Worm (Caenorhabditis elegans) whole organism, young adult: ENCODE measurements around the gene bus-4.

Experiments
- C06A6.2 ChIP-seq: fragments of 200-800 bp; sonication (Bioruptor generic); conservative IDR thresholded peaks from 2 replicates; pipeline ENCODE4 v1.3.6; 2022; ENCODE audit warnings: missing genetic modification characterization, missing compliant biosample characterization
- F22D6.2 ChIP-seq: sonication (generic microtip); optimal IDR thresholded peaks from 2 replicates; lab custom pipeline; 2016; ENCODE audit warnings: mild to moderate bottlenecking, missing genetic modification characterization, missing compliant biosample characterization
- F33H1.4 ChIP-seq: fragments of 200-800 bp; sonication (Bioruptor generic); IDR thresholded peaks from 2 replicates; pipeline ENCODE4 v1.3.6; 2022; ENCODE audit warnings: missing genetic modification reagents, missing genetic modification characterization, missing compliant biosample characterization
- F37B4.10 ChIP-seq: fragments of 200-800 bp; sonication (Bioruptor generic); IDR thresholded peaks from 2 replicates; pipeline ENCODE4 v1.3.6; 2022; ENCODE audit warnings: missing genetic modification characterization, missing compliant biosample characterization
- F49E8.2 ChIP-seq: sonication (generic microtip); optimal IDR thresholded peaks from 3 replicates; lab custom pipeline; 2017; ENCODE audit warnings: missing genetic modification characterization, mild to moderate bottlenecking, missing compliant biosample characterization, antibody characterized with exemption, moderate library complexity; ENCODE audit not compliant: insufficient read depth
- F55B11.4 ChIP-seq: sonication (generic microtip); optimal IDR thresholded peaks from 2 replicates; lab custom pipeline; 2016; ENCODE audit warnings: missing compliant biosample characterization, missing genetic modification characterization, borderline replicate concordance; ENCODE audit not compliant: insufficient read depth
- Y67H2A.10 ChIP-seq: fragments of 200-800 bp; sonication (Bioruptor generic); conservative IDR thresholded peaks from 2 replicates; pipeline ENCODE4 v1.3.6; 2022; ENCODE audit warnings: missing genetic modification reagents, missing genetic modification characterization, missing compliant biosample characterization
- Y95B8A.8 ChIP-seq: fragments of 200-800 bp; sonication (Bioruptor generic); IDR thresholded peaks from 2 replicates; pipeline ENCODE4 v1.3.6; 2022; ENCODE audit warnings: missing genetic modification reagents, missing genetic modification characterization, missing compliant biosample characterization
- akir-1 ChIP-seq: fragments of 200-800 bp; sonication (Bioruptor generic); optimal IDR thresholded peaks from 2 replicates; lab custom pipeline; 2018; ENCODE audit warnings: mild to moderate bottlenecking, missing genetic modification characterization, moderate library complexity, missing compliant biosample characterization
- aptf-2 ChIP-seq: fragments of 200-800 bp; sonication (Bioruptor generic); conservative IDR thresholded peaks from 2 replicates; pipeline ENCODE4 v1.3.6; 2022; ENCODE audit warnings: missing genetic modification reagents, missing genetic modification characterization, missing compliant biosample characterization
- aptf-3 ChIP-seq: fragments of 200-800 bp; sonication (Bioruptor generic); IDR thresholded peaks from 2 replicates; pipeline ENCODE4 v1.3.6; 2022; ENCODE audit warnings: missing genetic modification characterization, missing compliant biosample characterization
- atf-7 ChIP-seq: sonication (generic microtip); optimal IDR thresholded peaks from 2 replicates; lab custom pipeline; 2017; ENCODE audit warnings: mild to moderate bottlenecking, missing genetic modification characterization, missing compliant biosample characterization
- athp-1 ChIP-seq: sonication (generic microtip); optimal IDR thresholded peaks from 2 replicates; lab custom pipeline; 2017; ENCODE audit warnings: mild to moderate bottlenecking, missing genetic modification characterization, missing compliant biosample characterization
- attf-5 ChIP-seq: fragments of 200-800 bp; sonication (Bioruptor generic); optimal IDR thresholded peaks from 2 replicates; lab custom pipeline; 2018; ENCODE audit warnings: mild to moderate bottlenecking, missing genetic modification characterization, missing compliant biosample characterization
- attf-6 ChIP-seq: fragments of 200-800 bp; sonication (Bioruptor generic); IDR thresholded peaks from 2 replicates; pipeline ENCODE4 v1.3.6; 2022; ENCODE audit warnings: missing genetic modification reagents, missing genetic modification characterization, missing compliant biosample characterization
- bed-1 ChIP-seq: fragments of 200-800 bp; sonication (Bioruptor generic); IDR thresholded peaks from 2 replicates; pipeline ENCODE4 v1.3.6; 2022; ENCODE audit warnings: missing genetic modification reagents, missing genetic modification characterization, missing compliant biosample characterization
- ccch-3 ChIP-seq: fragments of 200-800 bp; sonication (Bioruptor generic); optimal IDR thresholded peaks from 2 replicates; lab custom pipeline; 2018; ENCODE audit warnings: mild to moderate bottlenecking, missing genetic modification characterization, missing compliant biosample characterization
- cebp-2 ChIP-seq: fragments of 200-800 bp; sonication (Bioruptor generic); IDR thresholded peaks from 2 replicates; pipeline ENCODE4 v1.3.6; 2022; ENCODE audit warnings: missing genetic modification characterization, missing compliant biosample characterization
- ceh-100 ChIP-seq: fragments of 200-800 bp; sonication (Bioruptor generic); IDR thresholded peaks from 2 replicates; pipeline ENCODE4 v1.3.6; 2022; ENCODE audit warnings: missing genetic modification reagents, missing genetic modification characterization, missing compliant biosample characterization
- ceh-58 ChIP-seq: fragments of 200-800 bp; sonication (Bioruptor generic); IDR thresholded peaks from 2 replicates; pipeline ENCODE4 v1.3.6; 2022; ENCODE audit warnings: missing genetic modification characterization, missing compliant biosample characterization
- die-1 ChIP-seq: sonication (generic microtip); optimal IDR thresholded peaks from 2 replicates; lab custom pipeline; 2016; ENCODE audit warnings: missing genotype, mild to moderate bottlenecking, missing genetic modification characterization, missing compliant biosample characterization
- dpff-1 ChIP-seq: sonication (generic microtip); optimal IDR thresholded peaks from 2 replicates; lab custom pipeline; 2017; ENCODE audit warnings: mild to moderate bottlenecking, missing genetic modification characterization, missing compliant biosample characterization
- dpl-1 ChIP-seq: fragments of 150-350 bp; optimal IDR thresholded peaks from 2 replicates; lab custom pipeline; 2014; ENCODE audit warnings: missing biosample characterization, missing genetic modification reagents, missing genetic modification characterization
- efl-1 ChIP-seq: fragments of 150-350 bp; optimal IDR thresholded peaks from 2 replicates; lab custom pipeline; 2014; ENCODE audit warnings: missing biosample characterization, missing genetic modification reagents, missing genetic modification characterization
- egl-44 ChIP-seq: fragments of 200-800 bp; sonication (Bioruptor generic); IDR thresholded peaks from 2 replicates; pipeline ENCODE4 v1.3.6; 2022; ENCODE audit warnings: missing genetic modification reagents, missing genetic modification characterization, missing compliant biosample characterization
- gei-17 ChIP-seq: fragments of 200-800 bp; sonication (Bioruptor generic); optimal IDR thresholded peaks from 2 replicates; lab custom pipeline; 2018; ENCODE audit warnings: mild to moderate bottlenecking, missing genetic modification characterization, missing compliant biosample characterization
- hlh-12 ChIP-seq: sonication (generic microtip); optimal IDR thresholded peaks from 2 replicates; lab custom pipeline; 2016; ENCODE audit warnings: missing genetic modification characterization, missing compliant biosample characterization
- hmg-1.2 ChIP-seq: fragments of 200-800 bp; sonication (Bioruptor generic); IDR thresholded peaks from 2 replicates; pipeline ENCODE4 v1.3.6; 2022; ENCODE audit warnings: missing genetic modification reagents, missing genetic modification characterization, missing compliant biosample characterization
- let-526 ChIP-seq: fragments of 200-800 bp; sonication (Bioruptor generic); IDR thresholded peaks from 2 replicates; pipeline ENCODE4 v1.3.6; 2022; ENCODE audit warnings: missing genetic modification reagents, missing genetic modification characterization, missing compliant biosample characterization
- lin-35 ChIP-seq, 3 experiments: fragments of 150-350 bp in 2 of 3; sonication (generic microtip) in 1 of 3; optimal IDR thresholded peaks; 2 replicates each; lab custom pipeline; 2014 to 2018; ENCODE audit warnings: missing biosample characterization in 3 of 3, missing genetic modification characterization in 3 of 3, missing genetic modification reagents in 3 of 3
- lin-40 ChIP-seq: sonication (generic microtip); optimal IDR thresholded peaks from 2 replicates; lab custom pipeline; 2016; ENCODE audit warnings: missing genetic modification characterization, mild to moderate bottlenecking, missing compliant biosample characterization, missing genotype, missing genetic modification reagents
- lsy-27 ChIP-seq: sonication (generic microtip); optimal IDR thresholded peaks from 2 replicates; lab custom pipeline; 2017; ENCODE audit warnings: missing genetic modification characterization, mild to moderate bottlenecking, missing compliant biosample characterization, antibody characterized with exemption, missing genotype, borderline replicate concordance; ENCODE audit not compliant: insufficient read depth
- madf-6 ChIP-seq: fragments of 200-800 bp; sonication (Bioruptor generic); IDR thresholded peaks from 2 replicates; pipeline ENCODE4 v1.3.6; 2022; ENCODE audit warnings: missing genetic modification reagents, missing genetic modification characterization, missing compliant biosample characterization
- mel-28 ChIP-seq: sonication (generic microtip); optimal IDR thresholded peaks from 2 replicates; lab custom pipeline; 2016; ENCODE audit warnings: borderline replicate concordance, mild to moderate bottlenecking, missing genetic modification characterization, missing compliant biosample characterization
- mes-4 ChIP-seq: sonication (generic microtip); optimal IDR thresholded peaks from 2 replicates; lab custom pipeline; 2016; ENCODE audit warnings: missing genotype, missing genetic modification characterization, missing compliant biosample characterization
- nhr-120 ChIP-seq: fragments of 200-800 bp; sonication (Bioruptor generic); IDR thresholded peaks from 2 replicates; pipeline ENCODE4 v1.3.6; 2022; ENCODE audit warnings: missing genetic modification characterization, missing compliant biosample characterization
- pha-4 ChIP-seq: fragments of 150-350 bp; sonication (generic microtip); optimal IDR thresholded peaks from 2 replicates; lab custom pipeline; 2014; ENCODE audit warnings: missing biosample characterization, missing genetic modification reagents, missing genetic modification characterization
- sea-2 ChIP-seq: fragments of 200-800 bp; sonication (Bioruptor generic); IDR thresholded peaks from 2 replicates; pipeline ENCODE4 v1.3.6; 2022; ENCODE audit warnings: missing genetic modification characterization, missing compliant biosample characterization
- snpc-1.3 ChIP-seq: sonication (generic microtip); optimal IDR thresholded peaks from 2 replicates; lab custom pipeline; 2017; ENCODE audit warnings: missing genetic modification characterization, mild to moderate bottlenecking, missing compliant biosample characterization, antibody characterized with exemption, moderate library complexity, missing genotype, missing genetic modification reagents; ENCODE audit not compliant: insufficient read depth
- snpc-3.4 ChIP-seq: sonication (generic microtip); optimal IDR thresholded peaks from 2 replicates; lab custom pipeline; 2017; ENCODE audit warnings: missing genetic modification characterization, mild to moderate bottlenecking, missing compliant biosample characterization, antibody characterized with exemption, moderate library complexity, missing genotype, missing genetic modification reagents
- tbp1 ChIP-seq: fragments of 200-800 bp; sonication (Bioruptor generic); optimal IDR thresholded peaks from 2 replicates; lab custom pipeline; 2018; ENCODE audit warnings: mild to moderate bottlenecking, missing genetic modification characterization, missing compliant biosample characterization
- tbx-9 ChIP-seq: sonication (generic microtip); optimal IDR thresholded peaks from 2 replicates; lab custom pipeline; 2016; ENCODE audit warnings: borderline replicate concordance, missing genetic modification characterization, inconsistent platforms, missing compliant biosample characterization
- unc-130 ChIP-seq: sonication (generic microtip); optimal IDR thresholded peaks from 2 replicates; lab custom pipeline; 2016; ENCODE audit warnings: missing genetic modification reagents, missing genetic modification characterization, missing compliant biosample characterization
- unc-62 ChIP-seq: fragments of 150-350 bp; optimal IDR thresholded peaks from 2 replicates; lab custom pipeline; 2014; ENCODE audit warnings: missing biosample characterization, missing genetic modification reagents, missing genetic modification characterization
- ztf-18 ChIP-seq: sonication (generic microtip); optimal IDR thresholded peaks from 2 replicates; lab custom pipeline; 2016; ENCODE audit warnings: missing genotype, mild to moderate bottlenecking, missing genetic modification characterization, missing compliant biosample characterization

Gene bus-4

DNA sequence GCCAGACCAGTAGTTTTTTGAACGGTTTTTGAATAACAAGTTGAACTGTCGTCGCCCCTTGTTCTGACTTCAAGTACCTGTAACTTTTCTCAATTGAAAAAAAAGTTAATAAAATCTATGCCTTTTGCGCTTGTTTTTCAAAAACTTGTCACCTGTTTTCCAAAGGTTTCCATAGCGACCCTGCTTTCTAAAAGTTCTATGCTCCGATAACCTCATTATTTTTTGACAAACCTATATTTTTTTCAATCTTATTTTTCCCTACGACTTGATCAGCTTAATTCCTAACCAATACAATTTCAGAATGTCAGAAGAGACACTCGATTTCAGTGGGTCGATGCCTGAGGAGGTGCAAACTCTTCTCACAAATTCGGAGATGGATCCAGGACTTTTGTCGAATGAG, 40.7 kb upstream of the bus-4 start, which contains the start of gene F29B9.8:
Gene F29B9.8 (plus strand): TSS at position 301 of the 400 bp plus-strand sequence.
- TF ChIP-seq akir-1 (GFP tag; lab: Kevin White, UChicago) (no peak), lsy-27 (no peak)
- TF ChIP-seq, all 124 proteins: peak for 0

DNA sequence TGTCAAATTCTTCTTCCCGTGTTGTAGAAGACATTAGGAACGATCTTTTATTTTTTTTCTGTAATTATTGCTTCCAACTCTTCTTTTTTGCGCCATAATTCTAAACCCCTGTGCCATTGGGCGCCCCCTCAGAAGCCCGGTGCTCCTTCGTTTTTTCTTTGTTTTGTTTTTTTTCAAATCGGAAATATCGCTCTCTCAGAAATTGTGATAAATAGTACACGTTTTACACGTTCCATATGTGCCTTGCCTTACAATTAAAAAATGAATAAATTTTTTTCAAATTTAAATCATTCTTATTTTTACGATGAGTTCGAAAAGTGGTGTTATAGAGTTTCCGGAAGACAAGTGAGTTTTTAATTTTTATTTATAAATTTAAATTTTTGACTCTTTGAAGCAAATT, 38.6 kb upstream of the bus-4 start, which contains the start of gene F29B9.7:
Gene F29B9.7 (plus strand): TSS at position 301 of the 400 bp plus-strand sequence.
- TF ChIP-seq attf-5 (GFP tag; lab: Kevin White, UChicago) (no peak), nhr-120 (GFP tag; lab: Robert Waterston, UW) (no peak), mel-28 (tag; lab: Kevin White, UChicago) (no peak), madf-6 (GFP tag; lab: Robert Waterston, UW) (no peak), snpc-1.3 (no peak), tbx-9 (tag; lab: Kevin White, UChicago) (no peak), hlh-12 (tag; lab: Kevin White, UChicago) (no peak), gei-17 (no peak), bed-1 (GFP tag; lab: Robert Waterston, UW) (no peak), mes-4 (tag; lab: Kevin White, UChicago) (no peak), C06A6.2 (no peak), snpc-3.4 (tag; lab: Kevin White, UChicago) (no peak), ceh-100 (GFP tag; lab: Robert Waterston, UW) (no peak), let-526 (GFP tag; lab: Robert Waterston, UW) (no peak)

DNA sequence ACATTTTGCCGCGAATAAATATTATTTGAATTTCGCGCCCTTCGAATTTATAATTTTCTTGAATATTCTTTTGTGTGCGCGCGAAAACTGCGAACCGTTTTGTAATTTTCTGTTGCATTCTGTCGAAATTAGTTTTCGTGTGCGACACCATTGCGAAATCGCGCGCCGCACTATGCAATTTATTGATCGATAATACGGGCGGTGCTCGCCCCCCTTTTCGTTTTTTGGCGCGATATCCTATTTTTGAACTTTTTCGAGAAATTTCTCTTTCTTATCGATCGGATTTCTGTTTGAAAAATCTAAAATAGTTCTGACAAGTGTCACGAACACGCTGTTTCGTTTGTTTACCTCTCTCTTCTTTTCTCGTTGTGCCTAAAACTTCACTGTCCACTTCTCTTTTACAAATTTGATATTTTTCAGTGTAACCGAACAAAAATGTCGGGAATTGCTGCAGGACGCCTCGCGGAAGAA, 37.4 kb upstream of the bus-4 start, which contains the start of gene ubc-9:
Gene ubc-9 (plus strand): TSS at position 421 of the 471 bp plus-strand sequence.
- TF ChIP-seq F55B11.4 (tag; lab: Kevin White, UChicago) (no peak), F37B4.10 (GFP tag; lab: Robert Waterston, UW) (no peak), die-1 (tag; lab: Kevin White, UChicago) (peak; percentile 1), let-526 (GFP tag; lab: Robert Waterston, UW) (no peak), dpl-1 (GFP tag; lab: Kevin White, UChicago) (peak; percentile 84), ccch-3 (GFP tag; lab: Kevin White, UChicago) (no peak), attf-6 (peak; percentile 53; the same call in 1 of the 2 replicates), tbp1 (GFP tag; lab: Kevin White, UChicago) (peak; percentile 66), cebp-2 (GFP tag; lab: Robert Waterston, UW) (no peak), unc-62 (no peak), snpc-3.4 (tag; lab: Kevin White, UChicago) (peak; percentile 79), unc-130 (GFP tag; lab: Kevin White, UChicago) (peak; percentile 58), F49E8.2 (tag; lab: Kevin White, UChicago) (peak; percentile 52), lin-40 (peak; percentile 57), dpff-1 (tag; lab: Kevin White, UChicago) (no peak), ceh-58 (GFP tag; lab: Robert Waterston, UW) (no peak), lin-35 (GFP tag; optimal IDR thresholded peaks at IDR 0.05; lab: Kevin White, UChicago) (peak; percentile 10 to 56 (median 54)), athp-1 (tag; lab: Kevin White, UChicago) (peak; percentile 74), aptf-2 (no peak), atf-7 (tag; lab: Kevin White, UChicago) (peak; percentile 4), bed-1 (GFP tag; lab: Robert Waterston, UW) (no peak), Y67H2A.10 (GFP tag; lab: Robert Waterston, UW) (peak; percentile 70), egl-44 (GFP tag; lab: Robert Waterston, UW) (no peak), Y95B8A.8 (GFP tag; lab: Robert Waterston, UW) (peak; percentile 58; the same call in 1 of the 2 replicates), hmg-1.2 (GFP tag; lab: Robert Waterston, UW) (peak; percentile 67), sea-2 (GFP tag; lab: Robert Waterston, UW) (no peak), efl-1 (GFP tag; lab: Kevin White, UChicago) (peak; percentile 93), F22D6.2 (tag; lab: Kevin White, UChicago) (no peak), aptf-3 (no peak), ztf-18 (tag; lab: Kevin White, UChicago) (peak; percentile 67), F33H1.4 (peak; percentile 81), pha-4 (no peak)
